Worm (Caenorhabditis elegans) whole organism, young adult: ENCODE data around the gene Y43F8B.11.

Experiments
- B0261.1 ChIP-seq: sonication (generic microtip); optimal IDR thresholded peaks from 2 replicates; lab custom pipeline; 2016; ENCODE audit warnings: mild to moderate bottlenecking, missing genetic modification characterization, moderate library complexity, missing compliant biosample characterization
- D2030.7 ChIP-seq: fragments of 200-800 bp; sonication (Bioruptor generic); IDR thresholded peaks from 2 replicates; pipeline ENCODE4 v1.3.6; 2022; ENCODE audit warnings: missing genetic modification reagents, missing genetic modification characterization, missing compliant biosample characterization
- F10E7.11 ChIP-seq: sonication (generic microtip); optimal IDR thresholded peaks from 2 replicates; lab custom pipeline; 2017; ENCODE audit warnings: mild to moderate bottlenecking, missing genetic modification characterization, moderate library complexity, missing compliant biosample characterization
- F22D6.2 ChIP-seq: sonication (generic microtip); optimal IDR thresholded peaks from 2 replicates; lab custom pipeline; 2016; ENCODE audit warnings: mild to moderate bottlenecking, missing genetic modification characterization, missing compliant biosample characterization
- F33H1.4 ChIP-seq: fragments of 200-800 bp; sonication (Bioruptor generic); IDR thresholded peaks from 2 replicates; pipeline ENCODE4 v1.3.6; 2022; ENCODE audit warnings: missing genetic modification reagents, missing genetic modification characterization, missing compliant biosample characterization
- F49E8.2 ChIP-seq: sonication (generic microtip); optimal IDR thresholded peaks from 3 replicates; lab custom pipeline; 2017; ENCODE audit warnings: missing genetic modification characterization, mild to moderate bottlenecking, missing compliant biosample characterization, antibody characterized with exemption, moderate library complexity; ENCODE audit not compliant: insufficient read depth
- F52B5.7 ChIP-seq: sonication (generic microtip); optimal IDR thresholded peaks from 2 replicates; lab custom pipeline; 2016; ENCODE audit warnings: mild to moderate bottlenecking, missing genetic modification characterization, missing compliant biosample characterization
- Y67H2A.10 ChIP-seq: fragments of 200-800 bp; sonication (Bioruptor generic); conservative IDR thresholded peaks from 2 replicates; pipeline ENCODE4 v1.3.6; 2022; ENCODE audit warnings: missing genetic modification reagents, missing genetic modification characterization, missing compliant biosample characterization
- ama-1 ChIP-seq, 3 experiments: fragments of 150-350 bp in 1 of 3; sonication (generic microtip) in 2 of 3; optimal IDR thresholded peaks; 2 replicates each; lab custom pipeline; 2014 to 2018; ENCODE audit warnings: missing biosample characterization in 2 of 3, missing genetic modification characterization in 2 of 3, missing genetic modification reagents in 2 of 3
- aptf-2 ChIP-seq: fragments of 200-800 bp; sonication (Bioruptor generic); conservative IDR thresholded peaks from 2 replicates; pipeline ENCODE4 v1.3.6; 2022; ENCODE audit warnings: missing genetic modification reagents, missing genetic modification characterization, missing compliant biosample characterization
- attf-5 ChIP-seq: fragments of 200-800 bp; sonication (Bioruptor generic); optimal IDR thresholded peaks from 2 replicates; lab custom pipeline; 2018; ENCODE audit warnings: mild to moderate bottlenecking, missing genetic modification characterization, missing compliant biosample characterization
- ceh-79 ChIP-seq: sonication (generic microtip); optimal IDR thresholded peaks from 2 replicates; lab custom pipeline; 2017; ENCODE audit warnings: mild to moderate bottlenecking, missing genetic modification characterization, missing compliant biosample characterization
- egl-18 ChIP-seq: fragments of 200-800 bp; sonication (Bioruptor generic); IDR thresholded peaks from 2 replicates; pipeline ENCODE4 v1.3.6; 2022; ENCODE audit warnings: missing genetic modification reagents, missing genetic modification characterization, missing compliant biosample characterization
- egrh-3 ChIP-seq: fragments of 200-800 bp; sonication (Bioruptor generic); IDR thresholded peaks from 2 replicates; pipeline ENCODE4 v1.3.6; 2022; ENCODE audit warnings: missing genetic modification reagents, missing genetic modification characterization, missing compliant biosample characterization
- hlh-26 ChIP-seq: fragments of 200-800 bp; sonication (Bioruptor generic); conservative IDR thresholded peaks from 2 replicates; pipeline ENCODE4 v1.3.6; 2022; ENCODE audit warnings: missing genetic modification reagents, missing genetic modification characterization, missing compliant biosample characterization
- hmg-20 ChIP-seq: fragments of 200-800 bp; sonication (Bioruptor generic); IDR thresholded peaks from 2 replicates; pipeline ENCODE4 v1.3.6; 2022; ENCODE audit warnings: missing genetic modification reagents, missing genetic modification characterization, missing compliant biosample characterization
- lin-26 ChIP-seq: fragments of 200-800 bp; sonication (Bioruptor generic); IDR thresholded peaks from 2 replicates; pipeline ENCODE4 v1.3.6; 2022; ENCODE audit warnings: missing genetic modification reagents, missing genetic modification characterization, missing compliant biosample characterization
- lin-40 ChIP-seq: sonication (generic microtip); optimal IDR thresholded peaks from 2 replicates; lab custom pipeline; 2016; ENCODE audit warnings: missing genetic modification characterization, mild to moderate bottlenecking, missing compliant biosample characterization, missing genotype, missing genetic modification reagents
- lin-54 ChIP-seq: fragments of 200-800 bp; sonication (Bioruptor generic); optimal IDR thresholded peaks from 2 replicates; lab custom pipeline; 2018; ENCODE audit warnings: mild to moderate bottlenecking, missing genetic modification characterization, missing compliant biosample characterization
- mel-28 ChIP-seq: sonication (generic microtip); optimal IDR thresholded peaks from 2 replicates; lab custom pipeline; 2016; ENCODE audit warnings: borderline replicate concordance, mild to moderate bottlenecking, missing genetic modification characterization, missing compliant biosample characterization
- nfya-1 ChIP-seq: sonication (generic microtip); optimal IDR thresholded peaks from 2 replicates; lab custom pipeline; 2017; ENCODE audit warnings: antibody characterized with exemption, missing compliant biosample characterization, missing genetic modification characterization, borderline replicate concordance; ENCODE audit not compliant: insufficient read depth
- nfyb-1 ChIP-seq: fragments of 200-800 bp; sonication (Bioruptor generic); IDR thresholded peaks from 2 replicates; pipeline ENCODE4 v1.3.6; 2022; ENCODE audit warnings: missing genetic modification reagents, missing genetic modification characterization, missing compliant biosample characterization
- rcor-1 ChIP-seq: fragments of 200-800 bp; sonication (Bioruptor generic); IDR thresholded peaks from 2 replicates; pipeline ENCODE4 v1.3.6; 2022; ENCODE audit warnings: missing genetic modification reagents, missing genetic modification characterization, missing compliant biosample characterization
- repo-1 ChIP-seq: sonication (generic microtip); optimal IDR thresholded peaks from 2 replicates; lab custom pipeline; 2017; ENCODE audit warnings: mild to moderate bottlenecking, missing genetic modification characterization, missing compliant biosample characterization
- rpc-1 ChIP-seq, 2 experiments: fragments of 150-350 bp in 1 of 2; sonication (generic microtip) in 1 of 2; optimal IDR thresholded peaks; 2 replicates each; lab custom pipeline; 2014 to 2018; ENCODE audit warnings: missing biosample characterization in 1 of 2, missing genetic modification characterization in 1 of 2, missing genetic modification reagents in 1 of 2, missing genotype in 1 of 2
- tbp1 ChIP-seq: fragments of 200-800 bp; sonication (Bioruptor generic); optimal IDR thresholded peaks from 2 replicates; lab custom pipeline; 2018; ENCODE audit warnings: mild to moderate bottlenecking, missing genetic modification characterization, missing compliant biosample characterization
- ztf-22 ChIP-seq: fragments of 200-800 bp; sonication (Bioruptor generic); optimal IDR thresholded peaks from 2 replicates; lab custom pipeline; 2018; ENCODE audit warnings: mild to moderate bottlenecking, missing genetic modification characterization, moderate library complexity, missing compliant biosample characterization

Y43F8B.11 gene

DNA sequence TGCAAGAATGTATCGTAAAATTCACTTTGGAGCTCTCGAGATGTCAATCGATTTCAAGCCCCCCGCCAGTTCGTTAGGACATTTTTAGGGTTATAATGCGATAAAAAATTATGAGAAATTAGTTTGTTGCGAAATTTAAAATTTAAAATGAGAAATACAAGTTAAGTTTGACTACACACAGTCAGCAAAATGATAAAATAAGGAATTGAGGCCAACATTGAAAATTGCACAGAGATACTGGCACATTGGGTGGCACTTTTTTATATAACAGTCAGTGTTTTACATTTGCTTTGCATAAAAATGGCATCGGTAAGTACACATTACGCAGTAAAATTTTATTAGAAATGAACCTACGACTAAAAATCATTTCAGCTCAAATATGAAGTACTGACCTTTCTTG is 2.4 kb upstream of the Y43F8B.11 start, which contains the start of gene Y43F8B.12 (continued):
- TF ChIP-seq repo-1 (tag; lab: Kevin White, UChicago) (no peak), mel-28 (no peak), egl-18 (GFP tag; lab: Robert Waterston, UW) (no peak)
- TF ChIP-seq, all 124 proteins: peak for 0

DNA sequence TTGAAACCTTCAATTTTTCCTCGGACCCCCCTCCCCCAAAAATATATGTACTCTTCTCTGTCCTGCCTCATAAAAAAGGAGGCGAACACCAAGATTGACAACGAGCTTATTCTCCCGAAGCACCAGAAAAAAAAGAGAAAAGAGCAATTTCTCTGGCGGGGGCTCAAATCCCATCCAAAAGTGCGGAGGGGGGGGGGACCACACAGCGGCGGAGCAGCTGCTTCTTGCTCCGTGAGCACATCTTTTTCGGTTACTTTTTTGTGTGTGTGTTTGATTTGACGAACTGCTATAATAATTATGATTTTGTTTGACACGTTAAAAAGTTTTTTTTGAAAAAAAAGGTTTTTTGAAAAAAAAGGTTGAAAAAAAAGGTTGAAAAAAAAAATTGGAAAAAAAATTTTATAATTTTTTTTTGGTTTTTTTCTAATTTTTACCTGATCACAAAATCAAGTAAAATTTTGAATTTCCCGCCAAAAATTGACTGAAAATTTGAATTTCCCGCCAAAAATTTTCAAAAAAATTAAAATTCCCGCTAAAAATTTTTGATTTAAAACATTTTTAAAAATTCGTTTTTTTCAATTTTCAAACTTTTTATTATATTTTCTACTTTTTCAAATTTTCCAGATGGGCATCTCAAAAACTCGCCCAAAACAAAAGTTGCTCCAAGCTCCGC is 3.5 kb downstream of the Y43F8B.11 start, which contains the start of gene Y43F8B.10:
Gene Y43F8B.10, plus strand, starts transcription at position 623 of the 673 bp plus-strand sequence.
- TF ChIP-seq egrh-3 (GFP tag; lab: Robert Waterston, UW) = peak; percentile 16; the same call in 1 of the 2 replicates
- TF ChIP-seq F10E7.11 (tag; lab: Kevin White, UChicago) = no peak

DNA sequence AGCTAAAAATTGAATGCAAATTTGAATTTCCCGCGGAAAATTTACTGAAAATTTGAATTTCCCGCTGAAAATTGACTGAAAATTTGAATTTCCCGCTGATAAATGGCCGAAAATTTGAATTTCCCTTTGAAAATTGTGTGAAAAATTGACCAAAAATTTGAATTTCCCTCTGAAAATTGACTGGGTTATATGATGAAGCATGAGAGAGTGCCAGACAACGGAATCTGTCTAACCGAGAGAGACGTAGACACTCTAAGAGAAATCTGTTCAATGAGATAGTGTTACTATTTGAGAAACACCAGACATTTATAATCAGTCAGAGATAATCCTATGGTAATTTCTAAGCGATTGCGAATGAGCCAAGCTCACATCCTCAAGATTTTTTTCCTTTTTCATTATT is 6.8 kb downstream of the Y43F8B.11 start:
- no peak for TF ChIP-seq nfyb-1 (GFP tag; lab: Robert Waterston, UW)
- TF ChIP-seq F22D6.2 (tag; lab: Kevin White, UChicago) = no peak
- no peak for TF ChIP-seq rcor-1 (GFP tag; lab: Robert Waterston, UW)
- TF ChIP-seq aptf-2 (GFP tag; lab: Robert Waterston, UW) = no peak
- no peak for TF ChIP-seq F33H1.4 (GFP tag; lab: Robert Waterston, UW)
- TF ChIP-seq tbp1 (GFP tag; lab: Kevin White, UChicago) = no peak
- TF ChIP-seq attf-5 (GFP tag; lab: Kevin White, UChicago) = no peak
- no peak for TF ChIP-seq ztf-22 (GFP tag; lab: Kevin White, UChicago)
- no peak for TF ChIP-seq F49E8.2
- TF ChIP-seq, all 124 proteins: peak for 0

DNA sequence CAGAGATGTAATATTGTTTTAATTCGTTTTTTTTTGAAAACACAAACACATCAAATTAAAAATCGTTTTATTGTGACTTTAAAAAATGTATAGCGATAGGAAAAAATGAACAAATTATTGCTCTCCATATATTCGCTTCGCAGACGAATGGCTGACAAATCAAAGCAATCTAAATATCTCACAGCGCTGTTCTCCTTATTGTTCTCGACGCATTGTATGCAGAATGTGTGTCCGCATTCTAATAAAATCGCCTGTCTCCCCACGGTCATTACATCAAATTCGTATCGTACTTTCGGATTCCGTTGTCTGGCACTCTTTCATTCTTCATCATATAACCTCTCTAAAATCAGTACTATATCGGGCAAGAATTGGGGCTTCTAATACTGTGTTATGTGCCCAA is 7.4 kb downstream of the Y43F8B.11 start, which contains the start of gene Y43F8B.9:
Gene Y43F8B.9, plus strand, starts transcription at position 301 of the 400 bp plus-strand sequence.
- TF ChIP-seq mel-28 = no peak
- no peak for TF ChIP-seq lin-40 (tag; lab: Kevin White, UChicago)
- no peak for TF ChIP-seq ama-1 (optimal IDR thresholded peaks at IDR 0.05; lab: Kevin White, UChicago)
- no peak for TF ChIP-seq ama-1 (GFP tag; optimal IDR thresholded peaks at IDR 0.05; lab: Kevin White, UChicago)

DNA sequence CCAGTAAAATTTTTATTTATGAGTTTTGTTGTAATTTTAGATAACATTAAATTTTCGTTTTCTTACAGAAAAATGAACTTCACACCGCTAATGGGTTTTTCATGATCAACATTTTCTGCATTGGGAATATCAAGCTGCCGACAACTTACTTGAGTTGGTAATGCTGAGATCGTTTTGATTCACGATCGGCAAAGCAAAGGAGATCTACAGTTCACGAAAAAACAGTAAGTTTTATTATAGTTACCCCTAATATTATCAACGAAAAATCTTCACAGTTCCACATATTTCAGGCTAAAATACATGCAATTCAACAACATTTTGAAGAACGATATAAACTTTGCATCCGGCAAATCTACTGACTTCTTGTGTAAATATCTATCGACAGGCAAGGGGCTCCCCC is 12.1 kb downstream of the Y43F8B.11 start, which contains the start of gene Y43F8B.22:
Gene Y43F8B.22, plus strand, starts transcription at position 301 of the 400 bp plus-strand sequence.
- TF ChIP-seq Y67H2A.10 (GFP tag; lab: Robert Waterston, UW) = no peak
- TF ChIP-seq attf-5 (GFP tag; lab: Kevin White, UChicago) = no peak
- no peak for TF ChIP-seq ceh-79 (tag; lab: Kevin White, UChicago)
- no peak for TF ChIP-seq mel-28
- TF ChIP-seq lin-26 = no peak
- TF ChIP-seq hlh-26 (GFP tag; lab: Robert Waterston, UW) = no peak

DNA sequence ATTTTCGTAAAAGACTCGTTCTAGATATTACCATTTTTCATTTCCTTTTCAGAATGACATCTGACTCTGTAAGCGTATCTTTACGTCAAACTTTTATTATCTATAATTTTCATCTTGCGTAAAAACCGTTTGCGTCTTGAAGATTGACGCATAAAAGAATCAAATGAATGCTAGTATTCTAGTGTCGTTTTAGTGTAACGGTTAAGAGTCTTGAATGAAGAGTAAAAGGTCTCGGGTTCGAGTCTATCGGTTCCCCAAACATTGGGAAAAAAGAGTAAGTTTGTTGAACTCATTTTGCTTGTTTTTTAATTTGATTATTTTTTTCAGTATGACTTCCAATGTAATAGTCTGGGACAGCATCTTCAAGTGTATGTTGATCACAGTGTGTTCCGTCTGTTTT is 14.0 kb downstream of the Y43F8B.11 start, which contains the start of gene Y43F8B.17:
Gene Y43F8B.17, plus strand, starts transcription at position 215 of the 400 bp plus-strand sequence.
- no peak for TF ChIP-seq hmg-20 (GFP tag; lab: Robert Waterston, UW)
- peak; percentile 62 for TF ChIP-seq B0261.1 (tag; lab: Kevin White, UChicago)
- TF ChIP-seq tbp1 (GFP tag; lab: Kevin White, UChicago) = peak; percentile 84
- peak; percentile 51 for TF ChIP-seq rpc-1 (optimal IDR thresholded peaks at IDR 0.05; lab: Kevin White, UChicago)
- TF ChIP-seq rpc-1 (tag; optimal IDR thresholded peaks at IDR 0.05; lab: Kevin White, UChicago) = peak; percentile 71
- TF ChIP-seq F52B5.7 (tag; lab: Kevin White, UChicago) = no peak
- no peak for TF ChIP-seq D2030.7
- no peak for TF ChIP-seq lin-54 (GFP tag; lab: Kevin White, UChicago)
- no peak for TF ChIP-seq nfya-1
